Fruit fly (Drosophila melanogaster) whole organism, embryonic: ENCODE data around the gene CG17224.

Source experiments
- ATbp ChIP-seq: fragments of 200-800 bp; sonication (Bioruptor generic); optimal IDR thresholded peaks from 2 replicates; lab custom pipeline; 2017; ENCODE audit warnings: missing biosample characterization, mild to moderate bottlenecking, missing genetic modification characterization, missing genetic modification reagents
- CG10147 ChIP-seq: fragments of 200-800 bp; sonication (Bioruptor generic); optimal IDR thresholded peaks from 2 replicates; lab custom pipeline; 2019; ENCODE audit warnings: missing biosample characterization, mild to moderate bottlenecking, missing genetic modification characterization, moderate library complexity
- CG10209 ChIP-seq: fragments of 200-800 bp; sonication (Bioruptor generic); optimal IDR thresholded peaks from 3 replicates; lab custom pipeline; 2017; ENCODE audit warnings: missing biosample characterization, mild to moderate bottlenecking, missing genetic modification characterization, missing genetic modification reagents
- CG10321 ChIP-seq: fragments of 200-800 bp; sonication (Bioruptor generic); IDR thresholded peaks from 2 replicates; pipeline ENCODE4 v1.3.6; 2022; ENCODE audit warnings: missing biosample characterization, missing genetic modification characterization
- CG10979 ChIP-seq: fragments of 200-800 bp; sonication (Bioruptor generic); optimal IDR thresholded peaks from 2 replicates; lab custom pipeline; 2018; ENCODE audit warnings: missing biosample characterization, mild to moderate bottlenecking, missing genetic modification characterization, moderate library complexity
- CG12299 ChIP-seq: fragments of 200-800 bp; sonication (Bioruptor generic); optimal IDR thresholded peaks from 2 replicates; lab custom pipeline; 2018; ENCODE audit warnings: missing biosample characterization, mild to moderate bottlenecking, missing genetic modification characterization
- CG14050 ChIP-seq: fragments of 200-800 bp; sonication (Bioruptor generic); IDR thresholded peaks from 3 replicates; pipeline ENCODE4 v1.3.6; 2022; ENCODE audit warnings: missing biosample characterization, missing genetic modification characterization
- CG14965 ChIP-seq: fragments of 200-800 bp; sonication (Bioruptor generic); optimal IDR thresholded peaks from 2 replicates; lab custom pipeline; 2016; ENCODE audit warnings: missing biosample characterization, missing genetic modification characterization, borderline replicate concordance
- CG15479 ChIP-seq: fragments of 200-800 bp; sonication (Bioruptor generic); optimal IDR thresholded peaks from 3 replicates; lab custom pipeline; 2019; ENCODE audit warnings: missing biosample characterization, mild to moderate bottlenecking, missing genetic modification characterization, moderate library complexity
- CG16815 ChIP-seq: fragments of 200-800 bp; sonication (Bioruptor generic); optimal IDR thresholded peaks from 3 replicates; lab custom pipeline; 2017; ENCODE audit warnings: missing biosample characterization, mild to moderate bottlenecking, missing genetic modification characterization
- CG1792 ChIP-seq: fragments of 200-800 bp; sonication (Bioruptor generic); optimal IDR thresholded peaks from 2 replicates; lab custom pipeline; 2016; ENCODE audit warnings: missing biosample characterization, missing genetic modification characterization
- CG32767 ChIP-seq: fragments of 200-800 bp; sonication (Bioruptor generic); IDR thresholded peaks from 2 replicates; pipeline ENCODE4 v1.3.6; 2022; ENCODE audit warnings: missing biosample characterization, missing genetic modification characterization
- CG34422 ChIP-seq: fragments of 200-800 bp; sonication (Bioruptor generic); IDR thresholded peaks from 3 replicates; pipeline ENCODE4 v1.3.6; 2022; ENCODE audit warnings: missing biosample characterization, missing genetic modification characterization
- CG4617 ChIP-seq: fragments of 200-800 bp; sonication (Bioruptor generic); optimal IDR thresholded peaks from 3 replicates; lab custom pipeline; 2016; ENCODE audit warnings: missing biosample characterization, missing genetic modification characterization, borderline replicate concordance
- CG4854 ChIP-seq: fragments of 200-800 bp; sonication (Bioruptor generic); optimal IDR thresholded peaks from 2 replicates; lab custom pipeline; 2016; ENCODE audit warnings: missing biosample characterization, missing genetic modification characterization, inconsistent platforms
- CG5953 ChIP-seq: fragments of 200-800 bp; sonication (Bioruptor generic); IDR thresholded peaks from 2 replicates; pipeline ENCODE4 v1.3.6; 2022; ENCODE audit warnings: missing biosample characterization, missing genetic modification characterization
- CG6689 ChIP-seq: fragments of 200-800 bp; sonication (Bioruptor generic); IDR thresholded peaks from 2 replicates; pipeline ENCODE4 v1.3.6; 2022; ENCODE audit warnings: missing biosample characterization, missing genetic modification characterization
- CG6854 ChIP-seq: fragments of 200-800 bp; sonication (Bioruptor generic); optimal IDR thresholded peaks from 3 replicates; lab custom pipeline; 2017; ENCODE audit warnings: missing biosample characterization, mild to moderate bottlenecking, missing genetic modification characterization
- CG7357 ChIP-seq: fragments of 200-800 bp; sonication (Bioruptor generic); IDR thresholded peaks from 3 replicates; pipeline ENCODE4 v1.3.6; 2022; ENCODE audit warnings: missing biosample characterization, missing genetic modification characterization
- CG7556 ChIP-seq: fragments of 200-800 bp; sonication (Bioruptor generic); optimal IDR thresholded peaks from 2 replicates; lab custom pipeline; 2017; ENCODE audit warnings: missing biosample characterization, mild to moderate bottlenecking, missing genetic modification characterization
- CG9876 ChIP-seq: fragments of 200-800 bp; sonication (Bioruptor generic); optimal IDR thresholded peaks from 2 replicates; lab custom pipeline; 2016; ENCODE audit warnings: missing biosample characterization, missing genetic modification characterization
- CTCF ChIP-seq: fragments of 200-800 bp; sonication (Bioruptor generic); optimal IDR thresholded peaks from 2 replicates; lab custom pipeline; 2017; ENCODE audit warnings: missing biosample characterization, mild to moderate bottlenecking, missing genetic modification characterization, moderate library complexity
- Camta ChIP-seq: fragments of 200-800 bp; sonication (Bioruptor generic); optimal IDR thresholded peaks from 2 replicates; lab custom pipeline; 2016; ENCODE audit warnings: missing biosample characterization, missing genetic modification characterization
- CoRest ChIP-seq: fragments of 200-800 bp; sonication (Bioruptor generic); optimal IDR thresholded peaks from 3 replicates; lab custom pipeline; 2018; ENCODE audit warnings: missing biosample characterization, mild to moderate bottlenecking, missing genetic modification characterization, moderate library complexity
- Dip3 ChIP-seq: fragments of 200-800 bp; sonication (Bioruptor generic); optimal IDR thresholded peaks from 3 replicates; lab custom pipeline; 2016; ENCODE audit warnings: missing biosample characterization, missing genetic modification characterization
- Doc3 ChIP-seq: fragments of 200-800 bp; sonication (Bioruptor generic); IDR thresholded peaks from 3 replicates; pipeline ENCODE4 v1.3.6; 2022; ENCODE audit warnings: missing biosample characterization, missing genetic modification characterization; ENCODE audit not compliant: partially characterized antibody
- Elba2 ChIP-seq: fragments of 200-800 bp; sonication (Bioruptor generic); optimal IDR thresholded peaks from 3 replicates; lab custom pipeline; 2016; ENCODE audit warnings: missing biosample characterization, missing genetic modification characterization
- Ets97D ChIP-seq: fragments of 200-800 bp; sonication (Bioruptor generic); optimal IDR thresholded peaks from 3 replicates; lab custom pipeline; 2016; ENCODE audit warnings: missing biosample characterization, missing genetic modification characterization
- Fer3 ChIP-seq: fragments of 200-800 bp; sonication (Bioruptor generic); optimal IDR thresholded peaks from 2 replicates; lab custom pipeline; 2018; ENCODE audit warnings: missing biosample characterization, mild to moderate bottlenecking, missing genetic modification characterization, moderate library complexity
- Hr78 ChIP-seq, 2 experiments: fragments of 200-800 bp in 1 of 2; fragments of >200 bp in 1 of 2; sonication (Bioruptor generic) in 1 of 2; optimal IDR thresholded peaks; 2 replicates each; lab custom pipeline; 2017 to 2019; ENCODE audit warnings: missing biosample characterization in 2 of 2, missing genetic modification characterization in 2 of 2, mild to moderate bottlenecking in 1 of 2, moderate library complexity in 1 of 2
- Kr ChIP-seq: fragments of 200-800 bp; sonication (Bioruptor generic); optimal IDR thresholded peaks from 2 replicates; lab custom pipeline; 2017; ENCODE audit warnings: missing biosample characterization, mild to moderate bottlenecking, missing genetic modification characterization
- MESR4 ChIP-seq: fragments of 200-800 bp; sonication (Bioruptor generic); optimal IDR thresholded peaks from 2 replicates; lab custom pipeline; 2018; ENCODE audit warnings: missing biosample characterization, mild to moderate bottlenecking, missing genetic modification characterization, moderate library complexity
- Oaz ChIP-seq: fragments of 200-800 bp; sonication (Bioruptor generic); IDR thresholded peaks from 2 replicates; pipeline ENCODE4 v1.3.6; 2022; ENCODE audit warnings: missing biosample characterization, missing genetic modification characterization
- Poxn ChIP-seq: fragments of 200-800 bp; sonication (Bioruptor generic); IDR thresholded peaks from 2 replicates; pipeline ENCODE4 v1.3.6; 2022; ENCODE audit warnings: missing biosample characterization, missing genetic modification characterization
- Taf1 ChIP-seq: fragments of 200-800 bp; sonication (Bioruptor generic); IDR thresholded peaks from 2 replicates; pipeline ENCODE4 v1.3.6; 2022; ENCODE audit warnings: missing biosample characterization, missing genetic modification characterization
- ato ChIP-seq: fragments of 200-800 bp; sonication (Bioruptor generic); IDR thresholded peaks from 2 replicates; pipeline ENCODE4 v1.3.6; 2022; ENCODE audit warnings: missing biosample characterization, missing genetic modification characterization; ENCODE audit not compliant: partially characterized antibody
- btn ChIP-seq: fragments of 200-800 bp; sonication (Bioruptor generic); optimal IDR thresholded peaks from 2 replicates; lab custom pipeline; 2016; ENCODE audit warnings: missing biosample characterization, missing genetic modification characterization
- dmrt99B ChIP-seq: fragments of 200-800 bp; sonication (Bioruptor generic); optimal IDR thresholded peaks from 2 replicates; lab custom pipeline; 2018; ENCODE audit warnings: missing biosample characterization, mild to moderate bottlenecking, missing genetic modification characterization, moderate library complexity
- en ChIP-seq: fragments of 200-800 bp; sonication (Bioruptor generic); optimal IDR thresholded peaks from 2 replicates; lab custom pipeline; 2016; ENCODE audit warnings: missing biosample characterization, missing genetic modification characterization
- exex ChIP-seq: fragments of 200-800 bp; sonication (Bioruptor generic); optimal IDR thresholded peaks from 4 replicates; lab custom pipeline; 2018; ENCODE audit warnings: missing biosample characterization, mild to moderate bottlenecking, missing genetic modification characterization, moderate library complexity
- fu2 ChIP-seq: fragments of 200-800 bp; sonication (Bioruptor generic); optimal IDR thresholded peaks from 2 replicates; lab custom pipeline; 2016; ENCODE audit warnings: missing biosample characterization, missing genetic modification characterization
- lilli ChIP-seq: fragments of 200-800 bp; sonication (Bioruptor generic); optimal IDR thresholded peaks from 3 replicates; lab custom pipeline; 2016; ENCODE audit warnings: missing biosample characterization, missing genetic modification characterization
- mam ChIP-seq: fragments of 200-800 bp; sonication (Bioruptor generic); optimal IDR thresholded peaks from 3 replicates; lab custom pipeline; 2016; ENCODE audit warnings: missing biosample characterization, missing genetic modification characterization
- mirr ChIP-seq: fragments of 200-800 bp; sonication (Bioruptor generic); optimal IDR thresholded peaks from 3 replicates; lab custom pipeline; 2018; ENCODE audit warnings: missing biosample characterization, mild to moderate bottlenecking, missing genetic modification characterization
- p53 ChIP-seq: fragments of 200-800 bp; sonication (Bioruptor generic); optimal IDR thresholded peaks from 2 replicates; lab custom pipeline; 2016; ENCODE audit warnings: missing biosample characterization, missing genetic modification characterization
- pho ChIP-seq: fragments of 200-800 bp; sonication (Bioruptor generic); optimal IDR thresholded peaks from 2 replicates; lab custom pipeline; 2016; ENCODE audit warnings: missing biosample characterization, missing genetic modification characterization
- phol ChIP-seq: fragments of 200-800 bp; sonication (Bioruptor generic); optimal IDR thresholded peaks from 3 replicates; lab custom pipeline; 2018; ENCODE audit warnings: missing biosample characterization, mild to moderate bottlenecking, missing genetic modification characterization, moderate library complexity
- ranshi ChIP-seq: fragments of 200-800 bp; sonication (Bioruptor generic); IDR thresholded peaks from 2 replicates; pipeline ENCODE4 v1.3.6; 2022; ENCODE audit warnings: missing biosample characterization, missing genetic modification characterization
- sr ChIP-seq: fragments of 200-800 bp; sonication (Bioruptor generic); IDR thresholded peaks from 3 replicates; pipeline ENCODE4 v1.3.6; 2022; ENCODE audit warnings: missing biosample characterization, missing genetic modification characterization
- stc ChIP-seq: fragments of 200-800 bp; sonication (Bioruptor generic); IDR thresholded peaks from 2 replicates; pipeline ENCODE4 v1.3.6; 2022; ENCODE audit warnings: missing biosample characterization, missing genetic modification characterization
- tna ChIP-seq: fragments of 200-800 bp; sonication (Bioruptor generic); IDR thresholded peaks from 2 replicates; pipeline ENCODE4 v1.3.6; 2022; ENCODE audit warnings: missing biosample characterization, missing genetic modification characterization; ENCODE audit not compliant: partially characterized antibody
- twi ChIP-seq: fragments of 200-800 bp; optimal IDR thresholded peaks from 2 replicates; lab custom pipeline; 2019; ENCODE audit warnings: missing biosample characterization, mild to moderate bottlenecking, missing genetic modification characterization, moderate library complexity

The CG17224 gene

DNA sequence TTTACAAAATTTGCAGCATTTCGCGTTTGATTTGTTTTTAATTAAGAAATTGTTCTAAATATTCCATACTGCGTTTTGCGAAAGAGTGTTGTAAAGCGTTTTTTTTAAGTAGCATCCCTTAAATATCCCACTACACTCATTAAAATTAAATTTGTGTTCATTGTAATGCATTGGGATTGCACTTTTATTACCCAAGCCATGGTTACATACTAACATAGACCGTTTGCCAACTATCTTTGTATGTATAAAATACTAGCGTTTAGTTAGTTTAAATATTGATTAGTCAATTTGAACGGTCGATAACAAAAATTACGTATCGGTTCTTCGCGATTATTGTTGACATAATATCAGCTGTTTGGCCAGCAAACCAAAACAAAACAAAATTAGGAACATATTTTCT is 21.7 kb upstream of the CG17224 start, which contains the start of the genes cnir and CG17221 (continued):
- TF ChIP-seq Doc3 (GFP tag; lab: Robert Waterston, UW) (no peak; the same call in 2 of the 3 replicates), mam (GFP tag; lab: Kevin White, UChicago) (peak; percentile 77), en (GFP tag; lab: Kevin White, UChicago) (peak; percentile 39), CG10147 (GFP tag; lab: Kevin White, UChicago) (peak; percentile 55), CTCF (peak; percentile 42), Hr78 (GFP tag; optimal IDR thresholded peaks at IDR 0.05; lab: Kevin White, UChicago) (no peak), p53 (GFP tag; lab: Kevin White, UChicago) (peak; percentile 45), CG4617 (GFP tag; lab: Kevin White, UChicago) (peak; percentile 88), Oaz (GFP tag; lab: Robert Waterston, UW) (no peak), stc (GFP tag; lab: Robert Waterston, UW) (no peak), CG34422 (GFP tag; lab: Robert Waterston, UW) (peak; percentile 56; the same call in 1 of the 3 replicates), CG14050 (GFP tag; lab: Robert Waterston, UW) (no peak), Fer3 (peak; percentile 66), CG15479 (no peak), CG6854 (GFP tag; lab: Kevin White, UChicago) (no peak), CG7357 (GFP tag; lab: Robert Waterston, UW) (no peak), CG12299 (tag; lab: Kevin White, UChicago) (peak; percentile 61), lilli (GFP tag; lab: Kevin White, UChicago) (peak; percentile 87), Camta (peak; percentile 60), CG10321 (GFP tag; lab: Robert Waterston, UW) (no peak), twi (tag; lab: Kevin White, UChicago) (peak; percentile 35), tna (GFP tag; lab: Robert Waterston, UW) (no peak), CG7556 (GFP tag; lab: Kevin White, UChicago) (peak; percentile 54), phol (tag; lab: Kevin White, UChicago) (peak; percentile 73), CG10979 (tag; lab: Kevin White, UChicago) (peak; percentile 50), Poxn (GFP tag; lab: Robert Waterston, UW) (no peak), CG10209 (GFP tag; lab: Kevin White, UChicago) (peak; percentile 42), CG4854 (peak; percentile 68), MESR4 (GFP tag; lab: Kevin White, UChicago) (peak; percentile 16), CG14965 (GFP tag; lab: Kevin White, UChicago) (no peak), ATbp (GFP tag; lab: Kevin White, UChicago) (no peak), Kr (GFP tag; lab: Kevin White, UChicago) (no peak), exex (tag; lab: Kevin White, UChicago) (peak; percentile 74), CoRest (tag; lab: Kevin White, UChicago) (peak; percentile 74), CG5953 (GFP tag; lab: Robert Waterston, UW) (no peak), CG6689 (GFP tag; lab: Robert Waterston, UW) (peak; percentile 55), CG32767 (GFP tag; lab: Robert Waterston, UW) (no peak), sr (GFP tag; lab: Robert Waterston, UW) (no peak), mirr (GFP tag; lab: Kevin White, UChicago) (peak; percentile 56), CG9876 (GFP tag; lab: Kevin White, UChicago) (no peak), Taf1 (GFP tag; lab: Robert Waterston, UW) (no peak), CG16815 (GFP tag; lab: Kevin White, UChicago) (peak; percentile 15), dmrt99B (tag; lab: Kevin White, UChicago) (peak; percentile 51), Elba2 (GFP tag; lab: Kevin White, UChicago) (peak; percentile 76), ranshi (GFP tag; lab: Robert Waterston, UW) (no peak), btn (peak; percentile 38), CG1792 (no peak), Dip3 (GFP tag; lab: Kevin White, UChicago) (peak; percentile 70), pho (GFP tag; lab: Kevin White, UChicago) (peak; percentile 68), ato (no peak), Ets97D (peak; percentile 75), fu2 (GFP tag; lab: Kevin White, UChicago) (peak; percentile 71)
